Worm (Caenorhabditis elegans) whole organism, early embryonic: Measurements from ENCODE around the gene cnx-1.

Source experiments
- B0310.2 ChIP-seq: sonication (generic microtip); optimal IDR thresholded peaks from 2 replicates; lab custom pipeline; 2016; ENCODE audit warnings: mild to moderate bottlenecking, missing genetic modification characterization, missing compliant biosample characterization
- F13C5.2 ChIP-seq: sonication (generic microtip); optimal IDR thresholded peaks from 2 replicates; lab custom pipeline; 2017; ENCODE audit warnings: mild to moderate bottlenecking, missing genetic modification characterization, inconsistent platforms, missing compliant biosample characterization
- aly-1 ChIP-seq: sonication (generic microtip); optimal IDR thresholded peaks from 2 replicates; lab custom pipeline; 2016; ENCODE audit warnings: missing genetic modification characterization, missing compliant biosample characterization
- ama-1 ChIP-seq: fragments of 150-350 bp; optimal IDR thresholded peaks from 2 replicates; lab custom pipeline; 2014
- ceh-13 ChIP-seq: fragments of 200-800 bp; sonication (Bioruptor generic); optimal IDR thresholded peaks from 2 replicates; lab custom pipeline; 2018; ENCODE audit warnings: mild to moderate bottlenecking, missing genetic modification characterization, missing compliant biosample characterization
- ceh-36 ChIP-seq: sonication (generic microtip); optimal IDR thresholded peaks from 2 replicates; lab custom pipeline; 2016; ENCODE audit warnings: missing genetic modification characterization, inconsistent platforms, missing compliant biosample characterization
- ets-7 ChIP-seq: sonication (generic microtip); optimal IDR thresholded peaks from 2 replicates; lab custom pipeline; 2016; ENCODE audit warnings: missing genotype, missing genetic modification characterization, missing compliant biosample characterization
- flt-1 ChIP-seq: fragments of 200-800 bp; sonication (Bioruptor generic); IDR thresholded peaks from 2 replicates; pipeline ENCODE4 v1.3.6; 2022; ENCODE audit warnings: missing genetic modification characterization, missing compliant biosample characterization
- hmbx-1 ChIP-seq: sonication (generic microtip); optimal IDR thresholded peaks from 2 replicates; lab custom pipeline; 2016; ENCODE audit warnings: mild to moderate bottlenecking, missing genetic modification characterization, missing compliant biosample characterization
- hmg-4 ChIP-seq: fragments of 200-800 bp; sonication (Bioruptor generic); optimal IDR thresholded peaks from 2 replicates; lab custom pipeline; 2018; ENCODE audit warnings: mild to moderate bottlenecking, missing genetic modification characterization, missing compliant biosample characterization
- hnd-1 ChIP-seq: sonication (generic microtip); optimal IDR thresholded peaks from 2 replicates; lab custom pipeline; 2016; ENCODE audit warnings: missing genetic modification characterization, missing compliant biosample characterization
- pes-1 ChIP-seq: fragments of 200-800 bp; sonication (Bioruptor generic); IDR thresholded peaks from 2 replicates; pipeline ENCODE4 v1.3.6; 2022; ENCODE audit warnings: missing genetic modification reagents, missing genetic modification characterization, missing compliant biosample characterization
- scrt-1 ChIP-seq: fragments of 200-800 bp; sonication (Bioruptor generic); IDR thresholded peaks from 2 replicates; pipeline ENCODE4 v1.3.6; 2022; ENCODE audit warnings: missing genetic modification characterization, missing compliant biosample characterization
- sea-1 ChIP-seq: fragments of 200-800 bp; sonication (Bioruptor generic); conservative IDR thresholded peaks from 2 replicates; pipeline ENCODE4 v1.3.6; 2022; ENCODE audit warnings: missing genetic modification characterization, missing compliant biosample characterization
- tbx-11 ChIP-seq: fragments of 200-800 bp; sonication (Bioruptor generic); IDR thresholded peaks from 2 replicates; pipeline ENCODE4 v1.3.6; 2022; ENCODE audit warnings: missing genetic modification characterization, missing compliant biosample characterization
- tbx-37 ChIP-seq: fragments of 200-800 bp; sonication (Bioruptor generic); conservative IDR thresholded peaks from 2 replicates; pipeline ENCODE4 v1.3.6; 2022; ENCODE audit warnings: missing genetic modification reagents, missing genetic modification characterization, missing compliant biosample characterization
- tra-4 ChIP-seq: sonication (generic microtip); optimal IDR thresholded peaks from 2 replicates; lab custom pipeline; 2017; ENCODE audit warnings: missing genetic modification characterization, missing compliant biosample characterization

cnx-1 gene

DNA sequence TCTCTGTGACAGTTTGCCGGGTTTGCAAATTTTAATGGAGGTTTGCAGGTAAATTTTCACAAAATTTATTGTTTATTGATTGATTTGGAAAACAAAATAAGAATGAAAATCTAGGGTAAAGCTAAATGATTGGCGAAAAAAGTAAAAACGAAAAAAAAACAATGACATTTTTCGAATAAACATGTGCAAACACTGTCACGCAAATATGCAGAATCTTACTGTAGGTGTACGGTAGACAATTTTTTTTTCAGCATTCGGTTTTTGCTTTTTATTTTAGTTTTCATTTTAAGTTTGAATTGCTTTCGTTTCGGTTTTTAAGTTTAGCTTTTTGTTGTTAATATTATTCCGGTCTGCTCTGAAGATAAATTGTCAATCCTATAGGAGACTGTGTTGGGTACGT is 957 bp upstream of the cnx-1 start:
- TF ChIP-seq hmbx-1 (no peak), hnd-1 (tag; lab: Kevin White, UChicago) (no peak), tbx-11 (GFP tag; lab: Robert Waterston, UW) (no peak)

DNA sequence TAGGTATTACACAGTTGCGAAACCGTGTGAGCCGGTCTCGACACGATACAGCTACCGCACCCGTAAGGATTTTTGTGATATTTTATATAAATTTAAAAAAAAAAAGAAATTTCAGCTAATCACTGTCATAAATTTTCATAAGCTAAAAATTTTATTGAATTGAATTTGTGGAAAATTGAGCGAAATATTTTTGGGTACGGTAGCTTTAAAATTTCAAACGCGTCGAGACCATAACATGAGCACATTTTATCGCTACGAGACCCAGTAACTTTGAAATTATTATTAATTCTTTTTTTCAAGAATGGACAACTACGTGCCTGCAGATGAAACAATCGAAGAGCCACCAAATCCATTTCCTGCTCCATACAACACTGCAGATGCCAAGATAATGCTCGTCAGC is 3.8 kb downstream of the cnx-1 start, which contains the start of gene ZK632.14:
TSS of gene ZK632.14 (plus strand) at position 301 of the 400 bp plus-strand sequence.
- TF ChIP-seq flt-1 (GFP tag; lab: Robert Waterston, UW) (no peak), hmbx-1 (no peak), B0310.2 (no peak), sea-1 (GFP tag; lab: Robert Waterston, UW) (no peak), ceh-36 (tag; lab: Kevin White, UChicago) (no peak), tbx-37 (GFP tag; lab: Robert Waterston, UW) (no peak), hmg-4 (GFP tag; lab: Kevin White, UChicago) (no peak), ceh-13 (GFP tag; lab: Kevin White, UChicago) (no peak), aly-1 (tag; lab: Kevin White, UChicago) (no peak), ets-7 (tag; lab: Kevin White, UChicago) (no peak), ama-1 (lab: Kevin White, UChicago) (no peak), pes-1 (GFP tag; lab: Robert Waterston, UW) (no peak), tra-4 (tag; lab: Kevin White, UChicago) (no peak), scrt-1 (GFP tag; lab: Robert Waterston, UW) (no peak)

ce11 chrIII:9808179-9808578 is 8.8 kb downstream of the cnx-1 start, which contains the start of gene gtap-2:
Gene gtap-2, plus strand, starts transcription at chrIII:9808544.
- TF ChIP-seq ama-1 (lab: Kevin White, UChicago) (no peak), tbx-37 (GFP tag; lab: Robert Waterston, UW) (0 out of 2 replicates have a peak, but pooled peaks have one; percentile 37)

DNA sequence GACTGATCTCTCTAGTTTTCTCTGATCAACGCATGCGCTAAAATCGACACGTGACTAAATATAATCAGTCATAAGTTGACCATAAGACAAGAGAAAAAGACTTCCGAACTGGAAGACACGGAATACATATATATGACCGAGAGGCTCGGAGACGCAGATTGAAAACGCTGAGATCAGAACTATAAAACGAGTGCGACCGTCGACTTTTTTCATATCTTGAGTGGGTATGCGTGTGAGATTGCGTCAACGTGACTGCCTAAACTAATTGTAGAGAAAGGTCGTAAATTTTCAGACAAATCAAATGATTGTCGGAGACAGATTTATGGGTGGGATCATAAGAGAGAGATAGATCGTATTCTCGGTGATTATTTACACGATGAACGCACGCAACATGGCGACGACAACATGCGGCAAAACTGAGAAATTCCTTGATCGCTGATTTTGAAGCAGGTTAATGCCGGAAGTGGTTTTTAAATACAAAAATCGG is 9.3 kb downstream of the cnx-1 start:
- no peak for TF ChIP-seq hmg-4 (GFP tag; lab: Kevin White, UChicago)
- no peak for TF ChIP-seq tra-4 (tag; lab: Kevin White, UChicago)
- no peak for TF ChIP-seq ceh-13 (GFP tag; lab: Kevin White, UChicago)
- no peak for TF ChIP-seq pes-1 (GFP tag; lab: Robert Waterston, UW)
- no peak for TF ChIP-seq ama-1 (lab: Kevin White, UChicago)
- no peak for TF ChIP-seq hnd-1 (tag; lab: Kevin White, UChicago)
- no peak for TF ChIP-seq ceh-36 (tag; lab: Kevin White, UChicago)
- no peak for TF ChIP-seq flt-1 (GFP tag; lab: Robert Waterston, UW)
- no peak for TF ChIP-seq sea-1 (GFP tag; lab: Robert Waterston, UW)
- TF ChIP-seq aly-1 (tag; lab: Kevin White, UChicago): no peak
- TF ChIP-seq tbx-37 (GFP tag; lab: Robert Waterston, UW): no peak
- TF ChIP-seq scrt-1 (GFP tag; lab: Robert Waterston, UW): no peak
- TF ChIP-seq ets-7 (tag; lab: Kevin White, UChicago): no peak
- TF ChIP-seq hmbx-1: no peak
- no peak for TF ChIP-seq tbx-11 (GFP tag; lab: Robert Waterston, UW)

DNA sequence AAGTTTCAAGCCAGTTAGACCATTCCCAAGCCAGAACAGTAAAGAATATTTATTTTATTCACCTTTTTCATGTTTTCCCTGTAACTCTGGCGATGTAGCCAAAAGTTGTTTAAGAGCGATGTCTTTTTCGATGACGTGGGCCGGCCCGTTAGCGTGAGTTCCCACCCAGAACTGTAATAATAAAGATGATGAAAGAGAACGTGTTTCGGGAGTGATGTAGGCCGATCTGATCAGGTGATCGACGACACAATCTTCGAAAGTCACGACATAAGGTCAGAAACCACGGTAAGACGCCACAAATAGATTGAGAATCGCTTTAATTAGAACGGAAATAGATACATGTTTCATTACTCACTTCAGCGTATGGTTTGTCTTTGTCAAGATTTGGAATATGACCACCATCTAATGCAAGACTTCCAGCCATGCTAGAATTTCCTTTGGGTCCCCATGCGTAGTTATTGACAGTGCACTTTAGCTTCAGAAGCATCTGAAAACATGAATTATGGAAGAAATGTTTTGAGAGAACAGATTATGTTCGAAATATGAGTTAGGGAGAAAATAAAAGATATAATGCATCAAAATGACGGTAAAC is 9.9 kb downstream of the cnx-1 start, which contains the start of gene ZK632.4:
TSS of gene ZK632.4 (minus strand) at position 487 of the 592 bp plus-strand sequence.
- TF ChIP-seq sea-1 (GFP tag; lab: Robert Waterston, UW) (no peak), scrt-1 (GFP tag; lab: Robert Waterston, UW) (no peak), ceh-13 (GFP tag; lab: Kevin White, UChicago) (no peak), aly-1 (tag; lab: Kevin White, UChicago) (no peak), hmbx-1 (no peak), tbx-37 (GFP tag; lab: Robert Waterston, UW) (no peak), hmg-4 (GFP tag; lab: Kevin White, UChicago) (no peak), pes-1 (GFP tag; lab: Robert Waterston, UW) (no peak), ets-7 (tag; lab: Kevin White, UChicago) (no peak), ama-1 (lab: Kevin White, UChicago) (no peak), flt-1 (GFP tag; lab: Robert Waterston, UW) (no peak), B0310.2 (no peak), tbx-11 (GFP tag; lab: Robert Waterston, UW) (no peak), ceh-36 (tag; lab: Kevin White, UChicago) (no peak), tra-4 (tag; lab: Kevin White, UChicago) (no peak), F13C5.2 (tag; lab: Kevin White, UChicago) (no peak), hnd-1 (tag; lab: Kevin White, UChicago) (no peak)

ce11 chrIII:9804997-9805610 is 11.8 kb downstream of the cnx-1 start, which contains the start of gene riok-3:
Gene riok-3, minus strand, starts transcription at chrIII:9805011.
- TF ChIP-seq hmg-4 (GFP tag; lab: Kevin White, UChicago) (no peak), tbx-11 (GFP tag; lab: Robert Waterston, UW) (no peak), ama-1 (lab: Kevin White, UChicago) (no peak), flt-1 (GFP tag; lab: Robert Waterston, UW) (no peak), pes-1 (GFP tag; lab: Robert Waterston, UW) (no peak), F13C5.2 (tag; lab: Kevin White, UChicago) (no peak), tra-4 (tag; lab: Kevin White, UChicago) (no peak), ceh-36 (tag; lab: Kevin White, UChicago) (no peak), hnd-1 (tag; lab: Kevin White, UChicago) (no peak), sea-1 (GFP tag; lab: Robert Waterston, UW) (no peak), ets-7 (tag; lab: Kevin White, UChicago) (no peak), B0310.2 (no peak), tbx-37 (GFP tag; lab: Robert Waterston, UW) (no peak), hmbx-1 (no peak), aly-1 (tag; lab: Kevin White, UChicago) (no peak), scrt-1 (GFP tag; lab: Robert Waterston, UW) (no peak), ceh-13 (GFP tag; lab: Kevin White, UChicago) (no peak)
